Fruit fly (Drosophila melanogaster) whole organism, pupa: ENCODE data around the gene eIF3f1.
A peak's percentile ranks its signal among the peaks of the same experiment; 100 is the strongest.

Experiments
- CG10348 ChIP-seq: fragments of 200-800 bp; sonication (Bioruptor generic); IDR thresholded peaks from 2 replicates; pipeline ENCODE4 v1.3.6; 2022; ENCODE audit warnings: missing biosample characterization, missing genetic modification characterization
- CG12605 ChIP-seq: fragments of 200-800 bp; sonication (Bioruptor generic); IDR thresholded peaks from 2 replicates; pipeline ENCODE4 v1.3.6; 2022; ENCODE audit warnings: missing biosample characterization, missing genetic modification characterization
- CG13204 ChIP-seq: fragments of 200-800 bp; sonication (Bioruptor generic); optimal IDR thresholded peaks from 2 replicates; lab custom pipeline; 2018; ENCODE audit warnings: missing biosample characterization, mild to moderate bottlenecking, missing genetic modification characterization, moderate library complexity
- CG14655 ChIP-seq: fragments of 200-800 bp; sonication (Bioruptor generic); optimal IDR thresholded peaks from 3 replicates; lab custom pipeline; 2017; ENCODE audit warnings: mild to moderate bottlenecking, missing biosample characterization, missing genetic modification reagents, missing genetic modification characterization
- CG15710 ChIP-seq: fragments of 200-800 bp; sonication (Bioruptor generic); optimal IDR thresholded peaks from 2 replicates; lab custom pipeline; 2018; ENCODE audit warnings: missing biosample characterization, mild to moderate bottlenecking, missing genetic modification characterization, moderate library complexity
- CG17806 ChIP-seq: fragments of 200-800 bp; sonication (Bioruptor generic); optimal IDR thresholded peaks from 2 replicates; lab custom pipeline; 2018; ENCODE audit warnings: missing biosample characterization, mild to moderate bottlenecking, missing genetic modification characterization, moderate library complexity
- CG32121 ChIP-seq: fragments of 200-800 bp; sonication (Bioruptor generic); IDR thresholded peaks from 2 replicates; pipeline ENCODE4 v1.3.6; 2022; ENCODE audit warnings: missing biosample characterization, missing genetic modification characterization
- CG34367 ChIP-seq: fragments of 200-800 bp; sonication (Bioruptor generic); optimal IDR thresholded peaks from 2 replicates; lab custom pipeline; 2018; ENCODE audit warnings: missing biosample characterization, mild to moderate bottlenecking, missing genetic modification characterization
- CG4496 ChIP-seq: fragments of 200-800 bp; sonication (Bioruptor generic); IDR thresholded peaks from 3 replicates; pipeline ENCODE4 v1.3.6; 2022; ENCODE audit warnings: missing biosample characterization, missing genetic modification characterization
- CG8159 ChIP-seq: fragments of 200-800 bp; sonication (Bioruptor generic); optimal IDR thresholded peaks from 3 replicates; lab custom pipeline; 2018; ENCODE audit warnings: missing biosample characterization, mild to moderate bottlenecking, missing genetic modification characterization, moderate library complexity
- CG8301 ChIP-seq: fragments of 200-800 bp; sonication (Bioruptor generic); optimal IDR thresholded peaks from 2 replicates; lab custom pipeline; 2018; ENCODE audit warnings: missing biosample characterization, mild to moderate bottlenecking, missing genetic modification characterization
- CG9948 ChIP-seq: fragments of 200-800 bp; sonication (Bioruptor generic); optimal IDR thresholded peaks from 2 replicates; lab custom pipeline; 2018; ENCODE audit warnings: missing biosample characterization, mild to moderate bottlenecking, missing genetic modification characterization, moderate library complexity
- D1 ChIP-seq: fragments of 200-800 bp; sonication (Bioruptor generic); optimal IDR thresholded peaks from 2 replicates; lab custom pipeline; 2018; ENCODE audit warnings: missing biosample characterization, mild to moderate bottlenecking, missing genetic modification characterization, moderate library complexity
- EcR ChIP-seq: fragments of 200-800 bp; sonication (Bioruptor generic); optimal IDR thresholded peaks from 3 replicates; lab custom pipeline; 2019; ENCODE audit warnings: missing biosample characterization, missing genetic modification characterization, mild to moderate bottlenecking, moderate library complexity, missing genetic modification reagents
- Ets98B ChIP-seq: fragments of 200-800 bp; sonication (Bioruptor generic); IDR thresholded peaks from 2 replicates; pipeline ENCODE4 v1.3.6; 2022; ENCODE audit warnings: missing biosample characterization, missing genetic modification characterization
- Pif1A ChIP-seq: fragments of 200-800 bp; sonication (Bioruptor generic); optimal IDR thresholded peaks from 3 replicates; lab custom pipeline; 2016; ENCODE audit warnings: missing biosample characterization, missing genetic modification characterization
- Pif1B ChIP-seq: fragments of 200-800 bp; sonication (Bioruptor generic); optimal IDR thresholded peaks from 3 replicates; lab custom pipeline; 2016; ENCODE audit warnings: missing biosample characterization, missing genetic modification characterization
- Snoo ChIP-seq: fragments of 200-800 bp; sonication (Bioruptor generic); optimal IDR thresholded peaks from 3 replicates; lab custom pipeline; 2017; ENCODE audit warnings: missing biosample characterization, mild to moderate bottlenecking, missing genetic modification characterization, inconsistent platforms
- fd96Ca ChIP-seq: fragments of 200-800 bp; sonication (Bioruptor generic); IDR thresholded peaks from 3 replicates; pipeline ENCODE4 v1.3.6; 2022; ENCODE audit warnings: missing biosample characterization, missing genetic modification characterization
- gl ChIP-seq: fragments of 200-800 bp; sonication (Bioruptor generic); optimal IDR thresholded peaks from 2 replicates; lab custom pipeline; 2018; ENCODE audit warnings: missing biosample characterization, mild to moderate bottlenecking, missing genetic modification characterization
- rn ChIP-seq: fragments of 200-800 bp; sonication (Bioruptor generic); IDR thresholded peaks from 2 replicates; pipeline ENCODE4 v1.3.6; 2022; ENCODE audit warnings: missing biosample characterization, missing genetic modification characterization

The eIF3f1 gene

DNA sequence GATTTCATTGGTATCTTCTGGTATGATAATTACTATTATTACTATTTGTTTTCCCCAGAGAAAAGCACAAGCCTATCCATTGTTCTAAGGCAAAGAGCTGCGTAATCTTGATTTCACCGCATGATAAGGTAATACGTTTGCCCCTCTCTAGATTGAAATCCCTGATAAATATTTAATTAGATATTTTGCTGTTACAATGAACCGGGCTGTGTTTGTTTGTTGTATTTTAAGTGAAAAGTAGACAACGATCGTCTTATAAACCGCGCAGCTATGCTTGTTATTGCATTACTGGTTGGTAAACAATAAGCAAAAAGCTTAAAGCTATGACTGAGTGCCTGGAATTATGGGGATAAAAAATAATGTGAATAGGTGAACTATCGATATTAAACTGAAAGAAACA is 19.2 kb downstream of the eIF3f1 start:
- TF ChIP-seq EcR (GFP tag; lab: Kevin White, UChicago) = no peak
- TF ChIP-seq CG13204 (GFP tag; lab: Kevin White, UChicago) = no peak
- TF ChIP-seq Pif1B (GFP tag; lab: Kevin White, UChicago) = no peak
- TF ChIP-seq CG34367 (tag; lab: Kevin White, UChicago) = no peak
- no peak for TF ChIP-seq CG17806
- no peak for TF ChIP-seq CG10348 (GFP tag; lab: Robert Waterston, UW)
- no peak for TF ChIP-seq Ets98B (GFP tag; lab: Robert Waterston, UW)
- TF ChIP-seq CG9948 (tag; lab: Kevin White, UChicago) = no peak
- TF ChIP-seq gl (tag; lab: Kevin White, UChicago) = no peak
- no peak for TF ChIP-seq CG12605 (GFP tag; lab: Robert Waterston, UW)
- TF ChIP-seq fd96Ca (GFP tag; lab: Robert Waterston, UW) = no peak
- TF ChIP-seq CG15710 (tag; lab: Kevin White, UChicago) = no peak

DNA sequence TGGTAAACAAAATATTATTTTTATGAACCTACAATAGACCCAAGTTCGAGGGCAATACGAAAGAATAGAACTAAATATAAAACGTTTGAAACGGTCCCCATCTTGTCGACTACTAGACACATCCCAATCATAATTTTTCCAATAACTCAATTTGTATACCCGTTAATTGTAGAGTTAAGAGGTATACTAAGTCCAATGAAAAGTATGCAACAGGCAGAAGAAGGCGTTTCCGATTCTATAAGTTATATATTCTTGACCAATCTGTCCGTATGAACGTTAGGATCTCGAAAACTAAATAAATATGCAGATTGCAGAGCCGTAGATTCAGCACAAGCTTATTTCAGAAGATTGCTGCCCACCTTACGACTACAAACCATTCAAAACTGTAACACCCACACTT is 23.5 kb downstream of the eIF3f1 start, which contains the start of gene CG33927:
TSS of gene CG33927 (minus strand) at position 101 of the 400 bp plus-strand sequence.
- no peak for TF ChIP-seq gl (tag; lab: Kevin White, UChicago)
- no peak for TF ChIP-seq CG10348 (GFP tag; lab: Robert Waterston, UW)
- no peak for TF ChIP-seq CG4496
- no peak for TF ChIP-seq Pif1B (GFP tag; lab: Kevin White, UChicago)
- no peak for TF ChIP-seq CG13204 (GFP tag; lab: Kevin White, UChicago)
- TF ChIP-seq D1 (tag; lab: Kevin White, UChicago) = no peak
- TF ChIP-seq CG9948 (tag; lab: Kevin White, UChicago) = no peak
- no peak for TF ChIP-seq CG8301 (tag; lab: Kevin White, UChicago)
- no peak for TF ChIP-seq CG14655 (GFP tag; lab: Kevin White, UChicago)

DNA sequence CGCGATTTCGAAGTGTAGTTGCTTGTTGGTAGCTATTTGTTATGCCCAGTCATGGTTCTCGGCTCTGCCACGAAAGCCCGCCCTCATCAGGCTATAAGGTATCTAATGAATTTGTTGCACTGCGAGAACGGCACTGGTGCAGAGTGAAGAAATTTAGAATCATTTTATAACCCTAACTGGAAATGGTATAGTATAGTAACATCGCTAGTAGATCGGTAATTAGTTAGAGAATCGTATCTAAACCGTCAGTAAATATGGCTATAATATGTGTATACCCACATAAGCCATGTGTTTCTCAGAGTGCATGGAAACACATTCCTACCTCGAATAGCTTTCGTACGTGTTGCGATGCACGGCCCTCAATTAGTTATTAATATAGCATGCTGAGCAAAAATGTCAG is 26.8 kb downstream of the eIF3f1 start:
- TF ChIP-seq CG32121 (GFP tag; lab: Robert Waterston, UW) (peak; percentile 58), fd96Ca (GFP tag; lab: Robert Waterston, UW) (no peak; the same call in 2 of the 3 replicates), CG15710 (tag; lab: Kevin White, UChicago) (peak; percentile 35), CG34367 (tag; lab: Kevin White, UChicago) (peak; percentile 44), CG17806 (peak; percentile 53), gl (tag; lab: Kevin White, UChicago) (no peak), D1 (tag; lab: Kevin White, UChicago) (no peak), CG4496 (peak; percentile 80), CG9948 (tag; lab: Kevin White, UChicago) (peak; percentile 63), rn (GFP tag; lab: Robert Waterston, UW) (no peak), CG8301 (tag; lab: Kevin White, UChicago) (peak; percentile 80), Ets98B (GFP tag; lab: Robert Waterston, UW) (peak; percentile 17; the same call in 1 of the 2 replicates), CG13204 (GFP tag; lab: Kevin White, UChicago) (no peak), CG14655 (GFP tag; lab: Kevin White, UChicago) (peak; percentile 85), Snoo (tag; lab: Kevin White, UChicago) (no peak), Pif1B (GFP tag; lab: Kevin White, UChicago) (peak; percentile 55), CG8159 (tag; lab: Kevin White, UChicago) (peak; percentile 39), Pif1A (GFP tag; lab: Kevin White, UChicago) (peak; percentile 56), CG10348 (GFP tag; lab: Robert Waterston, UW) (no peak), EcR (GFP tag; lab: Kevin White, UChicago) (no peak), CG12605 (GFP tag; lab: Robert Waterston, UW) (peak; percentile 56; the same call in 1 of the 2 replicates)
- TF ChIP-seq, all 21 proteins: peak for 13

DNA sequence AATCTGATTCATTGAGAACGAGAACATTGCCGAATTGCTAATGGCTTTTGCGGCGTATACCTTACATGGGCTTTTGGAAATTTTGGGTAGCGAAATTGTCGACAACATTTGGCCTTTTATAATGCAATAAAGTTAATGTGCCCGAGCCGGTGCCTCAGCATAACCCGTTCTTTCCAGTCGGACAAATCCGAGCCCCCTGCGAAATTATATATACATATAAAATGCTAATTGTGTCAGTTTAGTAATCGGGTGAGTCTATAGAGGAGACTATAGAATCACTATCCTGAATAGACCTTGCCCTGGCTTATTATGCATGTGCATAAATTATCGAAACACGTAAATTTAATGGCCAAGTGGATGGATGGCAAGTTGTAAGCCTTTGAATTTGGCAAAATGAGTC is 35.6 kb downstream of the eIF3f1 start:
- TF ChIP-seq EcR (GFP tag; lab: Kevin White, UChicago) (no peak), Ets98B (GFP tag; lab: Robert Waterston, UW) (no peak), Pif1B (GFP tag; lab: Kevin White, UChicago) (no peak), CG13204 (GFP tag; lab: Kevin White, UChicago) (no peak), Snoo (tag; lab: Kevin White, UChicago) (no peak), CG15710 (tag; lab: Kevin White, UChicago) (no peak), CG32121 (GFP tag; lab: Robert Waterston, UW) (no peak), CG12605 (GFP tag; lab: Robert Waterston, UW) (no peak), CG17806 (no peak), fd96Ca (GFP tag; lab: Robert Waterston, UW) (no peak), rn (GFP tag; lab: Robert Waterston, UW) (no peak)
- TF ChIP-seq, all 21 proteins: peak for 0

DNA sequence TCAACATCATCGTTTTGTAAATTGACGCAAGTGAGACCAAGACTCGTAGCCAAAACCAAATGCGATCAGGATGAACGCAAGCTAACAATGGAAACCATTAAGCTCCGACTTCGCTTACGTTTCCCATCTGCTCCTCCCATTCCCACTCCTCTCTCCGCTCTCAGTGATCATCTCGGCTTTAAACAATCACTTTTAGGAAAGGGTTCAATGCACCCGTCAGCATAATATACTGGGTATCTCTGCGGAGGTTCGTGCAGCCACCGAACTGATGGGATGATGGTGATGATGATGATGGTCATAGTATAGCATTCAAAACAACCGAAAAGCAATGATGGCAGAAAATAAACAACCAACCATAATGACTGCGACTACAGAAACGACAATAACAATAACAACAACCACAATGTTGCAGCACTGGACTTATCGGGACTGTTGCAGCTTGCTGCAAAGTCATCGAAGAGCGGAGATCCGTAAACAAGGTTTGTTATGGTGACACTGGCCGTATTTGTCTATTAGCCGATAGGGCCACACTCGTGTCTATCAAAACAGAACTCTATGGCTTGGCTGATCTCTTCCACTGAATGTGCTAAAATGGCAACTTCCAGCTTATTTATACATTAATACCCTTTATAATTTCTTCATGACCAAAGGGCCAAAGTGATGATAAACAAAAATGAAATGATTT is 36.9 kb downstream of the eIF3f1 start:
- peak; percentile 72 for TF ChIP-seq EcR (GFP tag; lab: Kevin White, UChicago)
- TF ChIP-seq Pif1A (GFP tag; lab: Kevin White, UChicago) = no peak
- TF ChIP-seq, all 21 proteins: peak for 1
